Worm (Caenorhabditis elegans) whole organism, midembryonic: ENCODE results near the gene F21D5.6.

Experiments
- T22C8.4 ChIP-seq: fragments of 200-800 bp; sonication (Bioruptor generic); IDR thresholded peaks from 2 replicates; pipeline ENCODE4 v1.3.6; 2022; ENCODE audit warnings: missing genetic modification characterization, missing compliant biosample characterization
- flt-1 ChIP-seq: fragments of 200-800 bp; sonication (Bioruptor generic); IDR thresholded peaks from 2 replicates; pipeline ENCODE4 v1.3.6; 2022; ENCODE audit warnings: missing genetic modification characterization, missing compliant biosample characterization
- ztf-29 ChIP-seq: fragments of 200-800 bp; sonication (Bioruptor generic); IDR thresholded peaks from 2 replicates; pipeline ENCODE4 v1.3.6; 2022; ENCODE audit warnings: missing genetic modification reagents, missing genetic modification characterization, missing compliant biosample characterization

- no peak for TF ChIP-seq T22C8.4 (GFP tag; lab: Robert Waterston, UW)
- TF ChIP-seq flt-1: no peak
- no peak for TF ChIP-seq ztf-29 (GFP tag; lab: Robert Waterston, UW)
These were observed 7.8 kb upstream of the F21D5.6 start for ce11 chrIV:8748967-8749366.
